Fruit fly (Drosophila melanogaster) whole organism, wandering third instar larva: ENCODE results near the gene CG42529.

ENCODE experiments used
- CG9705 ChIP-seq: fragments of 200-800 bp; sonication (Bioruptor generic); optimal IDR thresholded peaks from 2 replicates; lab custom pipeline; 2018; ENCODE audit warnings: missing biosample characterization, mild to moderate bottlenecking, missing genetic modification characterization
- CrebA ChIP-seq: fragments of 200-800 bp; sonication (Bioruptor generic); optimal IDR thresholded peaks from 2 replicates; lab custom pipeline; 2016; ENCODE audit warnings: missing biosample characterization, mild to moderate bottlenecking, missing genetic modification characterization, borderline replicate concordance
- Dif ChIP-seq: fragments of 200-275, 200-300 bp; sonication (Bioruptor generic); optimal IDR thresholded peaks from 2 replicates; lab custom pipeline; 2018; ENCODE audit warnings: missing biosample characterization, missing genetic modification characterization; ENCODE audit not compliant: partially characterized antibody
- HLH106 ChIP-seq: fragments of 200-800 bp; optimal IDR thresholded peaks from 3 replicates; lab custom pipeline; 2019; ENCODE audit warnings: missing biosample characterization, mild to moderate bottlenecking, missing genetic modification characterization, moderate library complexity
- Hnf4 ChIP-seq: fragments of 200-800 bp; sonication (Bioruptor generic); optimal IDR thresholded peaks from 2 replicates; lab custom pipeline; 2016; ENCODE audit warnings: missing biosample characterization, mild to moderate bottlenecking, missing genetic modification characterization
- Hr78 ChIP-seq: fragments of >200 bp; optimal IDR thresholded peaks from 2 replicates; lab custom pipeline; 2017; ENCODE audit warnings: missing biosample characterization, missing genetic modification characterization
- Hr83 ChIP-seq: fragments of 200-300 bp; sonication (Bioruptor generic); optimal IDR thresholded peaks from 2 replicates; lab custom pipeline; 2016; ENCODE audit warnings: missing biosample characterization, mild to moderate bottlenecking, missing genetic modification characterization, moderate library complexity; ENCODE audit not compliant: poor library complexity, severe bottlenecking
- Jra ChIP-seq: sonication (Bioruptor generic); optimal IDR thresholded peaks from 2 replicates; lab custom pipeline; 2016; ENCODE audit warnings: missing biosample characterization, missing genetic modification characterization
- Mio ChIP-seq: sonication (Bioruptor generic); optimal IDR thresholded peaks from 2 replicates; lab custom pipeline; 2016; ENCODE audit warnings: missing biosample characterization, missing genetic modification characterization
- Myc ChIP-seq: fragments of >200 bp; optimal IDR thresholded peaks from 2 replicates; lab custom pipeline; 2017
- N ChIP-seq: fragments of >200 bp; optimal IDR thresholded peaks from 2 replicates; lab custom pipeline; 2018; ENCODE audit warnings: missing biosample characterization, missing external identifiers, missing genetic modification characterization
- Rel ChIP-seq, 2 experiments: fragments of 200-800 bp; sonication (Bioruptor generic) in 1 of 2; optimal IDR thresholded peaks; 2 replicates in 1 of 2; 3 replicates in 1 of 2; lab custom pipeline; 2016 to 2019; ENCODE audit warnings: mild to moderate bottlenecking in 2 of 2, missing biosample characterization in 2 of 2, missing genetic modification characterization in 2 of 2, moderate library complexity in 1 of 2
- Sp1 ChIP-seq: fragments of 200-800 bp; sonication (Bioruptor generic); optimal IDR thresholded peaks from 3 replicates; lab custom pipeline; 2019; ENCODE audit warnings: missing biosample characterization, mild to moderate bottlenecking, missing genetic modification characterization, moderate library complexity
- Vsx2 ChIP-seq: fragments of 200-300, 225-300 bp; sonication (Bioruptor generic); optimal IDR thresholded peaks from 2 replicates; lab custom pipeline; 2018; ENCODE audit warnings: missing biosample characterization, missing genetic modification characterization; ENCODE audit not compliant: partially characterized antibody
- br ChIP-seq: fragments of 200-800 bp; sonication (Bioruptor generic); optimal IDR thresholded peaks from 2 replicates; lab custom pipeline; 2016; ENCODE audit warnings: missing biosample characterization, missing genetic modification characterization
- dl ChIP-seq, 2 experiments: fragments of 175-275, 200-275 bp in 1 of 2; fragments of 200-275 bp in 1 of 2; sonication (Bioruptor generic); optimal IDR thresholded peaks; lab custom pipeline; 2018; ENCODE audit warnings: mild to moderate bottlenecking in 2 of 2, missing biosample characterization in 2 of 2, missing genetic modification characterization in 2 of 2, moderate library complexity in 2 of 2; ENCODE audit not compliant: partially characterized antibody in 2 of 2, insufficient read depth in 1 of 2
- dsf ChIP-seq: sonication (Bioruptor generic); optimal IDR thresholded peaks from 2 replicates; lab custom pipeline; 2016; ENCODE audit warnings: missing biosample characterization, missing genetic modification characterization, borderline replicate concordance
- foxo ChIP-seq, 2 experiments: fragments of 200-800 bp; sonication (Bioruptor generic); optimal IDR thresholded peaks; 2 replicates in 1 of 2; 3 replicates in 1 of 2; lab custom pipeline; 2016 to 2017; ENCODE audit warnings: missing biosample characterization in 2 of 2, missing genetic modification characterization in 2 of 2
- fru ChIP-seq: fragments of 200-800 bp; sonication (Bioruptor generic); optimal IDR thresholded peaks from 3 replicates; lab custom pipeline; 2016; ENCODE audit warnings: missing biosample characterization, mild to moderate bottlenecking, missing genetic modification characterization
- h ChIP-seq: fragments of 200-800 bp; sonication (Bioruptor generic); optimal IDR thresholded peaks from 3 replicates; lab custom pipeline; 2016; ENCODE audit warnings: missing biosample characterization, mild to moderate bottlenecking, missing genetic modification characterization
- lola ChIP-seq: fragments of >200 bp; optimal IDR thresholded peaks from 2 replicates; lab custom pipeline; 2017; ENCODE audit warnings: missing biosample characterization, missing genetic modification characterization
- psq ChIP-seq: fragments of 200-800 bp; sonication (Bioruptor generic); optimal IDR thresholded peaks from 3 replicates; lab custom pipeline; 2017; ENCODE audit warnings: missing biosample characterization, mild to moderate bottlenecking, missing genetic modification characterization, moderate library complexity
- rgr ChIP-seq: fragments of 200-800 bp; sonication (Bioruptor generic); optimal IDR thresholded peaks from 3 replicates; lab custom pipeline; 2016; ENCODE audit warnings: missing biosample characterization, mild to moderate bottlenecking, missing genetic modification characterization
- sage ChIP-seq: fragments of 200-800 bp; sonication (Bioruptor generic); optimal IDR thresholded peaks from 2 replicates; lab custom pipeline; 2016; ENCODE audit warnings: missing biosample characterization, mild to moderate bottlenecking, missing genetic modification characterization
- sv ChIP-seq: fragments of 200-800 bp; sonication (Bioruptor generic); optimal IDR thresholded peaks from 3 replicates; lab custom pipeline; 2016; ENCODE audit warnings: missing biosample characterization, missing genetic modification characterization
- tai ChIP-seq: sonication (Bioruptor generic); optimal IDR thresholded peaks from 2 replicates; lab custom pipeline; 2016; ENCODE audit warnings: missing biosample characterization, missing genetic modification characterization
- woc ChIP-seq: sonication (Bioruptor generic); optimal IDR thresholded peaks from 2 replicates; lab custom pipeline; 2016; ENCODE audit warnings: missing biosample characterization, mild to moderate bottlenecking, missing genetic modification characterization

CG42529 gene

DNA sequence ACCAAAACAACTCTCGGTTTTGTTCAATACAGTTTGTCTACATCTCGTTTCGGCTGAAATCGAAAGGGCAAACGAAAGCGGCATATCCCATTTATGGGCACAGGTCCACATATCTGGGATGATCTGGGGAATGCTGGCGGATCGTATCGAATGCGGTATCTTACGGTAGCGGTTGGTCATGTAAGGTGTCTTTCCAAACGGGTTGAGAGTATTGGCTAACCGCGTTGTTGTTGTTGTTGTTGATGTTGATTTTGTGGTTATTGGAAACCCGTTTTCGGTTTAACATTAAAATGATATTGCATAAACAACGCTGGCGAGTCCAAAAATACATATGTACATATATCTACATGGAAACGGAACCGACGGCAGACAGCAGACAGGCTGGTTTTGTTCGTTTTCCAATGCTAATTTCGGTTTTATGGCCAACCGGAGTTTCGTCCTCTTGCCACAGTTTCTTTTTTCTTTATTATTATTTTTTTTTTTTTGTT, 34.6 kb upstream of the CG42529 start:
- TF ChIP-seq Rel (GFP tag; optimal IDR thresholded peaks at IDR 0.05; lab: Kevin White, UChicago) (peak; percentile 51), Rel (tag; optimal IDR thresholded peaks at IDR 0.05; lab: Kevin White, UChicago) (no peak), Hr83 (GFP tag; lab: Kevin White, UChicago) (no peak), sage (no peak), rgr (GFP tag; lab: Kevin White, UChicago) (no peak), Vsx2 (GFP tag; lab: Kevin White, UChicago) (peak; percentile 34), Dif (no peak), dsf (GFP tag; lab: Kevin White, UChicago) (no peak), lola (GFP tag; lab: Kevin White, UChicago) (no peak)

DNA sequence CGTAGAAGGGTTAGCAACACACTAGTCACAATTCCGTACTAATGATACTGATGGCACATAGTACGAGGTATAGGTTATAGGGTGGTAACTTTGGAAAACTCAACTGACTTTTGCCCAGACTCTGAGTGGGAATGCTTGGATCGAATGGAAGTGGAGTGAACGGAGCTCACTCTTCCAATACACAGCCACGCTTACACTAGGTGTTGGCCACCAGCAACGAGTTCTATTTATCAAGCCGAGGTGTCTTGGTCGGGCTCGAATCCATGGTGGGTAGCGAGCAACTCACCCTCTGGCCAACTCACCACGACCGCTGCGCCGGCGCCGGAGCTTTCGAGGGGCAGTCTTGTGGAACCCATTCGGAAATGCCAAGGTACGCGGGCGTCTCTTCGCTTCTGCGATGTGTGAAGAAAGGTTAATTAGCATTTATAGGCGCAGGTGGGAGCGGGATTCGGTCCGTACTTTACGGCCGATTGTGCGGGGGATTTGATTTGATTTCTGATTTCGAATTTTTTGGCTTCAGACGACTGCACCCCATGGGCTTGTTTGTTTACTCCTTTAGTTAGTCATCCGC, 33.7 kb upstream of the CG42529 start, which contains the start of gene verm:
Gene verm (minus strand): TSS at position 204 of the 571 bp plus-strand sequence.
- peak; percentile 2 for TF ChIP-seq Vsx2 (GFP tag; lab: Kevin White, UChicago)
- no peak for TF ChIP-seq CG9705
- no peak for TF ChIP-seq sv
- TF ChIP-seq h, result no peak

DNA sequence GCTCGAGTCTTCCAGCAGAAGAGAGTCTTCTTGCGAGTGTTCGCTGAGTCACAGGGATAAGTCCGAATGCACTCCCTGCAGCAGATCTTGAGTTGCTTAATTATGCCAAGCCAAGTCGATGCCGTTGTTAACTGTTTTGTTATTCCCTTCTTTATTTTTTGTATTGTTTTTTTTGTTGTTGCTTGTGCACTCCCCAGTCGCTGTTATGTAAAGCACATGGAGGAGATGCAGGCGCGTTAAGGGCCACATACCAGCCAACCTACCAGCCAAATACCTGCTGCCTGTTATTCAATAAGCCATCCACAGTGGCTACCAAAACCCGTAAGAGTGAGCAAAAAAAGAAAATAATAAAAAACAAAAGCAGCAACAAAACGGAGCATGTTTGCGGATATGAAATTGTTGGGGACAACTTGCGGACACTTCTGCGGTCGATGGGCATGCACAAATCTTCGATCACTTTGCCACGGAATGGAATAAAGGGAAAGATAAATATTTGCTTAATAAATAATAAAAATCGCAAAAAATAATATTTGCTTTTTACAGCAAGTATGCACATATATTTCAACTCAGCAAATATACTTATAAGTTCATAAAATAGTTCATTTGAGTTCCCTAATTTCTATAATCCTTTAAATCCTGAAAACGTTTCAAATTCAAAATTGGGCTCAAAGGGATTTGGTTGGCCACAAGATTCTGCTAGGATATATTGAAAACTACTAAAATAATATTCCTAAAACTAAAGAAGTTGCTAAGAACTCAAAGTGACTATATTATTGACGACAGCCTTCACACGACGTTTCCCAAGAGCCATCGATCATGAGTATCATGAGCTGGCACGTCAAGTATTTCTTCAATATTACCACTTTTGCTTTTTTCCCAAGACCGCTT, 32.5 kb upstream of the CG42529 start:
- TF ChIP-seq Sp1, result peak; percentile 7
- TF ChIP-seq HLH106 (tag; lab: Kevin White, UChicago), result peak; percentile 23
- TF ChIP-seq foxo (GFP tag; optimal IDR thresholded peaks at IDR 0.05; lab: Kevin White, UChicago), result peak in 1 of 2 experiments; percentile 25
- TF ChIP-seq psq (GFP tag; lab: Kevin White, UChicago), result no peak
- TF ChIP-seq N (GFP tag; lab: Kevin White, UChicago), result no peak
- TF ChIP-seq br (GFP tag; lab: Kevin White, UChicago), result peak; percentile 12
- peak; percentile 55 for TF ChIP-seq woc (GFP tag; lab: Kevin White, UChicago)
- TF ChIP-seq Rel (GFP tag; optimal IDR thresholded peaks at IDR 0.05; lab: Kevin White, UChicago), result peak; percentile 2
- TF ChIP-seq Rel (tag; optimal IDR thresholded peaks at IDR 0.05; lab: Kevin White, UChicago), result peak; percentile 4
- TF ChIP-seq, all 38 proteins: peak for 6

DNA sequence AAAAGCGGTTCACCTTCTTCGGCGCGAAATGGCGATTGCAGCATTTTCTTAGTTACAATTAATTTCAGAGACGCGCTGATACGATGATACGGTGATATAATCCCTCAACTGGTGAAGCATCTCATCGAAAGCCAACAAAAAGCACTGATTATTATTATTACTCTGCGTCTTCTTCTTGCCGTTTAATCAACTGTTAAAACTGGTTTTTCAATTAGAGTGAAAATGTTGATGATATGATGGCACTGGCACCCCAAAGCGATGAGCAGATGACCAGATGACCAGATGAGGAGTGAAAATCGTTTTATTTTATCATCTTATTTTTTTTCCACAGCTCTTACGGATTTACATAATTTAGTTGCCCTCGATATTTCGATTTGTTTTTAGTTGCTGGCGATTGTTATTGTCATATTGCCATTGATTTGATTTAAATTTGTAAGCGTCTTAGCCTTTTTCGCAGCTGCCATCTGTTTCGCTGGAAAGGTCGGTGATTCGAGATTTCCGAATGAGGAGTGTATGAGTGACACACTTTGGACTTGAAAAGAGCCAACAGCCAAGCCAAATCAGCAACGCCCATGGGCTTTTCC, 31.3 kb upstream of the CG42529 start:
- no peak for TF ChIP-seq tai (GFP tag; lab: Kevin White, UChicago)
- no peak for TF ChIP-seq woc (GFP tag; lab: Kevin White, UChicago)
- TF ChIP-seq Jra (GFP tag; lab: Kevin White, UChicago), result no peak
- no peak for TF ChIP-seq Hnf4
- TF ChIP-seq CG9705, result no peak
- no peak for TF ChIP-seq sage
- no peak for TF ChIP-seq lola (GFP tag; lab: Kevin White, UChicago)
- TF ChIP-seq foxo (GFP tag; optimal IDR thresholded peaks at IDR 0.05; lab: Kevin White, UChicago), result no peak
- TF ChIP-seq Hr78, result no peak
- TF ChIP-seq Vsx2 (GFP tag; lab: Kevin White, UChicago), result no peak
- no peak for TF ChIP-seq dl (GFP tag; optimal IDR thresholded peaks at IDR 0.05; lab: Kevin White, UChicago; ENCODE audit: insufficient read depth in 1 of 2, partially characterized antibody in 2 of 2)
- no peak for TF ChIP-seq CrebA
- no peak for TF ChIP-seq Myc
- TF ChIP-seq HLH106 (tag; lab: Kevin White, UChicago), result no peak
- no peak for TF ChIP-seq fru
- no peak for TF ChIP-seq h

DNA sequence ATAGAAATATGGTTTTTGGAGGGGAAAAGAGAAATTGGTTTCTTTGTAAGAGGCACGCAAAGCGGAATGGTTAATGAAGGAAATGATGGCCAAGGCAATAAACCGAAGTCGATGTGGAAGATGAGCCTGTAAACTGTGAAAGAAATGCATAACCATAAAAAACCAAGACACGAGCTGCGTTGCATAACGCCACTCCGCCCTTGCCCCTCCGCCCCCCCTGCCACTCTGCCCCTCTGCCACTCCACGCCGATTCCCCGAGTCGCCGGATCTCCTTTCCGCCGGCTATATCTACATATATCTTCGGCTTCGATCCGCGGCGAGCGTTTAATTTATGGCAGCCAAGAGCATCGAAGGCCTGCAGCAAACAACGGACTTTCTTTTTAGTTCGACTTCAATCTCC, 30.1 kb upstream of the CG42529 start:
- TF ChIP-seq psq (GFP tag; lab: Kevin White, UChicago), result peak; percentile 23
- TF ChIP-seq Mio (GFP tag; lab: Kevin White, UChicago), result no peak
- TF ChIP-seq Hnf4, result no peak
- TF ChIP-seq Hr83 (GFP tag; lab: Kevin White, UChicago), result no peak
